Fruit fly (Drosophila melanogaster) S2 (cell line): ENCODE data around the gene side-II.

ENCODE experiments used
- CG8478 ChIP-seq: fragments of >200 bp; optimal IDR thresholded peaks from 2 replicates; lab custom pipeline; 2018
- CTCF ChIP-seq, 2 experiments: fragments of >200 bp; optimal IDR thresholded peaks; 2 replicates each; lab custom pipeline; 2018

- TF ChIP-seq CG8478 (lab: Kevin White, UChicago): no peak
- no peak for TF ChIP-seq CTCF (optimal IDR thresholded peaks at IDR 0.05; lab: Kevin White, UChicago)
Measured at dm6 chr2L:15008034-15008433, 35.9 kb upstream of the side-II start.
